Worm (Caenorhabditis elegans) whole organism, young adult: ENCODE data around the gene somi-1.

ENCODE experiments used
- B0035.1 ChIP-seq: sonication (generic microtip); optimal IDR thresholded peaks from 2 replicates; lab custom pipeline; 2016; ENCODE audit warnings: missing genetic modification characterization, mild to moderate bottlenecking, missing compliant biosample characterization, missing genotype, missing genetic modification reagents
- sea-2 ChIP-seq: fragments of 200-800 bp; sonication (Bioruptor generic); IDR thresholded peaks from 2 replicates; pipeline ENCODE4 v1.3.6; 2022; ENCODE audit warnings: missing genetic modification characterization, missing compliant biosample characterization

DNA sequence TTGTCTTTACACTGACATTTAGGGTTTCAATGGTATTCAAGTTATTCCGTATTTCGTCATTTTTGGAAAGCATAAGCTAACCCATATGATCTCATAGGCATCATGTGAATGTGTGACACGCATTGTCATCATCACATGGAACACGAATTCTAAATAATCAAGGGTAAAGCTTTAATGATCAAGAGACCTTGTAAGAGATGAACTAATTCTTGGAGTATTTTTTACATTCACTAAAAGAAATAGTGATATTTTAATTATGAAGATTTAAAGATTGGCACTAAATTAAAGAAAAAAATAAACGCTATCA lies 20.8 kb upstream of the somi-1 start:
- TF ChIP-seq B0035.1 (tag; lab: Kevin White, UChicago) (no peak), sea-2 (GFP tag; lab: Robert Waterston, UW) (no peak)
